Fruit fly (Drosophila melanogaster): Measurements from ENCODE around the gene sip2.
A peak's percentile ranks its signal among the peaks of the same experiment; 100 is the strongest.

The sip2 gene

dm6 chr2L:6948540-6948942, 15.3 kb downstream of the sip2 start, which contains the start of gene ihog:
TSS of gene ihog (minus strand) at chr2L:6948808.
- no peak for TF ChIP-seq tx (GFP tag; optimal IDR thresholded peaks at IDR 0.05)
- TF ChIP-seq CG12391 (tag; optimal IDR thresholded peaks at IDR 0.05) = peak; percentile 32
- TF ChIP-seq inv (GFP tag; IDR thresholded peaks at IDR 0.05; ENCODE audit: partially characterized antibody) = peak; percentile 39; the same call in 1 of the 2 replicates
- TF ChIP-seq CrebB (tag; optimal IDR thresholded peaks at IDR 0.05) = peak; percentile 10
- TF ChIP-seq HmgZ (tag; optimal IDR thresholded peaks at IDR 0.05) = peak; percentile 13
- TF ChIP-seq chinmo (GFP tag; IDR thresholded peaks at IDR 0.05; ENCODE audit: partially characterized antibody) = peak; percentile 99
- peak; percentile 52; the same call in 1 of the 2 replicates for TF ChIP-seq Adf1 (GFP tag; IDR thresholded peaks at IDR 0.05)
- TF ChIP-seq stwl (tag; optimal IDR thresholded peaks at IDR 0.05) = peak; percentile 21
- peak; percentile 45 for TF ChIP-seq nerfin-2 (GFP tag; IDR thresholded peaks at IDR 0.05; ENCODE audit: partially characterized antibody)
- TF ChIP-seq Rx (GFP tag; IDR thresholded peaks at IDR 0.05) = no peak
- peak; percentile 39; the same call in 1 of the 2 replicates for TF ChIP-seq tna (GFP tag; IDR thresholded peaks at IDR 0.05; ENCODE audit: partially characterized antibody)
- peak; percentile 24 for TF ChIP-seq CG13296 (GFP tag; optimal IDR thresholded peaks at IDR 0.05)
- TF ChIP-seq ewg (GFP tag; optimal IDR thresholded peaks at IDR 0.05) = peak; percentile 53
- no peak for TF ChIP-seq Jarid2 (GFP tag; optimal IDR thresholded peaks at IDR 0.05)
- peak; percentile 70 for TF ChIP-seq sens (GFP tag)
- peak; percentile 68; the same call in 1 of the 2 replicates for TF ChIP-seq MBD-R2 (GFP tag; IDR thresholded peaks at IDR 0.05)
- no peak for TF ChIP-seq HmgD (GFP tag; optimal IDR thresholded peaks at IDR 0.05)
- TF ChIP-seq lilli (GFP tag; optimal IDR thresholded peaks at IDR 0.05) = no peak
- TF ChIP-seq trem (tag; optimal IDR thresholded peaks at IDR 0.05) = peak; percentile 32
- TF ChIP-seq Fer1 (GFP tag; optimal IDR thresholded peaks at IDR 0.05) = peak; percentile 34
- peak; percentile 60 for TF ChIP-seq YL-1 (GFP tag; optimal IDR thresholded peaks at IDR 0.05)
- peak; percentile 0 for TF ChIP-seq PHDP (tag; optimal IDR thresholded peaks at IDR 0.05)
- TF ChIP-seq pan (optimal IDR thresholded peaks at IDR 0.05) = no peak
- TF ChIP-seq pan (GFP tag; optimal IDR thresholded peaks at IDR 0.05 in 1 of 2, IDR thresholded peaks at IDR 0.05 in 1 of 2) = no peak
- peak; percentile 12 for TF ChIP-seq CG17829 (tag; optimal IDR thresholded peaks at IDR 0.05)
- peak; percentile 71 for TF ChIP-seq CG4617 (GFP tag; optimal IDR thresholded peaks at IDR 0.05; ENCODE audit: borderline replicate concordance)
- TF ChIP-seq Drgx (GFP tag; IDR thresholded peaks at IDR 0.05) = no peak
- peak; percentile 81 for TF ChIP-seq pfk (GFP tag; optimal IDR thresholded peaks at IDR 0.05)
- peak; percentile 79 for TF ChIP-seq cg (GFP tag; optimal IDR thresholded peaks at IDR 0.05)
- TF ChIP-seq CG13775 (GFP tag; optimal IDR thresholded peaks at IDR 0.05) = peak; percentile 41
- peak; percentile 52 for TF ChIP-seq vvl (GFP tag; IDR thresholded peaks at IDR 0.05)
- peak; percentile 6 for TF ChIP-seq CG12236 (GFP tag; optimal IDR thresholded peaks at IDR 0.05)
- TF ChIP-seq HLH54F (GFP tag; optimal IDR thresholded peaks at IDR 0.05) = no peak
- peak; percentile 47; the same call in 1 of the 2 replicates for TF ChIP-seq Scr (GFP tag; IDR thresholded peaks at IDR 0.05; ENCODE audit: partially characterized antibody)
- peak; percentile 20 for TF ChIP-seq CG7556 (GFP tag; optimal IDR thresholded peaks at IDR 0.05)
- TF ChIP-seq CG7786 (GFP tag; optimal IDR thresholded peaks at IDR 0.05) = no peak
- peak; percentile 51; the same call in 1 of the 3 replicates for TF ChIP-seq CG7963 (GFP tag; IDR thresholded peaks at IDR 0.05; ENCODE audit: partially characterized antibody)
- peak; percentile 1 for TF ChIP-seq kah (GFP tag; optimal IDR thresholded peaks at IDR 0.05)
- TF ChIP-seq BEAF-32 (GFP tag; optimal IDR thresholded peaks at IDR 0.05) = peak; percentile 48
- TF ChIP-seq Sry-β (GFP tag; optimal IDR thresholded peaks at IDR 0.05) = peak; percentile 72
- TF ChIP-seq crc (GFP tag; optimal IDR thresholded peaks at IDR 0.05) = no peak
- TF ChIP-seq crol (GFP tag; IDR thresholded peaks at IDR 0.05) = no peak
- TF ChIP-seq C15 (GFP tag; IDR thresholded peaks at IDR 0.05) = no peak
- peak; percentile 47 for TF ChIP-seq CG1603 (tag; optimal IDR thresholded peaks at IDR 0.05)
- peak; percentile 41; the same call in 1 of the 2 replicates for TF ChIP-seq CG31441 (GFP tag; IDR thresholded peaks at IDR 0.05)
- peak; percentile 4 for TF ChIP-seq CG6254 (GFP tag; optimal IDR thresholded peaks at IDR 0.05)
- TF ChIP-seq E2f2 (GFP tag; IDR thresholded peaks at IDR 0.05) = peak; percentile 36; the same call in 1 of the 2 replicates
- TF ChIP-seq CG4282 (GFP tag; optimal IDR thresholded peaks at IDR 0.05) = peak; percentile 17
- peak; percentile 55; the same call in 2 of the 3 replicates for TF ChIP-seq Doc3 (GFP tag; IDR thresholded peaks at IDR 0.05; ENCODE audit: partially characterized antibody)
- no peak for TF ChIP-seq ssp (GFP tag; IDR thresholded peaks at IDR 0.05)

Data from whole organism, embryonic.